Worm (Caenorhabditis elegans): ENCODE data around the gene fax-1.

ce11 chrX:3230575-3230974, 31.4 kb upstream of the fax-1 start:
- TF ChIP-seq dpl-1 (GFP tag; optimal IDR thresholded peaks at IDR 0.05) (no peak), ets-4 (GFP tag; optimal IDR thresholded peaks at IDR 0.05) (no peak), pha-4 (tag; optimal IDR thresholded peaks at IDR 0.05) (no peak), nfyb-1 (GFP tag; IDR thresholded peaks at IDR 0.05) (no peak), madf-3 (GFP tag; IDR thresholded peaks at IDR 0.05) (no peak), repo-1 (tag; optimal IDR thresholded peaks at IDR 0.05) (no peak)
